Fruit fly (Drosophila melanogaster) S2 (cell line): Measurements from ENCODE around the gene side-VII.
"Not testable (repeated sequence)": the region's sequence is repeated elsewhere in the genome, so short reads cannot be mapped to it uniquely, and the experiment has no call there.

Experiments used
- CG8478 ChIP-seq: fragments of >200 bp; optimal IDR thresholded peaks from 2 replicates; lab custom pipeline; 2018
- CTCF ChIP-seq, 2 experiments: fragments of >200 bp; optimal IDR thresholded peaks; 2 replicates each; lab custom pipeline; 2018

The side-VII gene

DNA sequence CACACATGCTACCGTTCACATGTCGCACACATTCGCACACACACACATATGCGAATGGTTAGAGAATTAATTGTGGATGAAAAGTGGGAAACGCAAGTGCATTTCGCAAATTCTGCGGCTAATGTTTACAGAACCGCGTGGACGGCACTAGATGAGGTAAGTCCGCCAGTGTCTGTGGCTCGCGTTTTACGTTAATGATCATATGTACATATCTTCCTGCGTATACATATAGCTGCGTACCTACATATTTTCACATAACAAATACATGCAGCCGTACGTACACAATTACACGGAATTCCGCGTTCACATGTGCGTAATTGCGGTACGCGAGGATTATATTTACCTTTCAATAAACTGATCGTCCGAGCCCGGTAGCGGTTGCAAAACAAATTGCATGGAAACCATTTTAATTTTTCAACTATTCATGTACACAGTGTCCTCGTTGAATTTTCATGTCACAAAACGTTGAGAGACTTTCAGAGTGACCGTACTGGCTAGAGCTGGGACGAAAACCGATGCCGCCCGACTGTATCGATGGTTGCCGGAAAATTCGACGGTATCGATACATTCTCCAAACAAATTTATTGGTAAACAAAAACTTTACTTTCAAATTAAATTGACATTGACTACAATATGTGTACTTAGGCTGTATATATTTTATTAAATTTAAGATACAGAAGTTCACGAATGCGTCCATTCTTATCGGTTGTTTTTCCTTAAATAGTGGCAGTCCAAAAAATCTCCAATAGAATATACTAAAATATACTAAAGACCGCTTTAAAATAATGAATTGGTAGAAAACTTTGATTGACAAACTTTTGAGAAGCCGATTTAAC, 14.4 kb downstream of the side-VII start, which contains the start of gene hyd:
Gene hyd, minus strand, starts transcription at position 495 of the 836 bp plus-strand sequence.
- TF ChIP-seq CG8478 (lab: Kevin White, UChicago) (no peak), CTCF (optimal IDR thresholded peaks at IDR 0.05; lab: Kevin White, UChicago) (no peak)

- no peak for TF ChIP-seq CG8478 (lab: Kevin White, UChicago)
- TF ChIP-seq CTCF (optimal IDR thresholded peaks at IDR 0.05; lab: Kevin White, UChicago), result peak; percentile 44 to 65
Measured at dm6 chr3R:9710886-9711285, 28.9 kb downstream of the side-VII start, which contains the start of the genes trbd and dmt. trbd (minus strand) TSS chr3R:9711037. dmt (plus strand) TSS chr3R:9711142.

DNA sequence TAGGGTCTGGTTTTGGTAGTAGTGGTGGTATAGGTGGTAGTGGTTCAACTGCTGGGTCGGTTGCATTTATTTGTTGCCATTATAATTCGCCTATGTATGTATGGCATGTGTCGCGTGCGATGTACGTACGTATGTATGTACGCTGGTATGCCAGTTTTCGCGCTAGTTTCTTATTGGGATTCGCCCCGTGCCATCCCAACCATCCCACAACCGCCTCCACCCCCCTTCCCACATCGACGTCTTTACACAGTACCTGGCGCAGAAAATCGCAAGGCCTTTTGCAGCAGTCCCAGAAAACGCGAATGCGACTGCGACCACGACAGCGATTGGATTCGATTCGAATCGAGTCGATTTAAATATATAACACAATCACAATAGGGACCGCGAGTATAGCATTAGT, 29.6 kb downstream of the side-VII start:
- no peak for TF ChIP-seq CTCF (optimal IDR thresholded peaks at IDR 0.05; lab: Kevin White, UChicago)
- no peak for TF ChIP-seq CG8478 (lab: Kevin White, UChicago)

DNA sequence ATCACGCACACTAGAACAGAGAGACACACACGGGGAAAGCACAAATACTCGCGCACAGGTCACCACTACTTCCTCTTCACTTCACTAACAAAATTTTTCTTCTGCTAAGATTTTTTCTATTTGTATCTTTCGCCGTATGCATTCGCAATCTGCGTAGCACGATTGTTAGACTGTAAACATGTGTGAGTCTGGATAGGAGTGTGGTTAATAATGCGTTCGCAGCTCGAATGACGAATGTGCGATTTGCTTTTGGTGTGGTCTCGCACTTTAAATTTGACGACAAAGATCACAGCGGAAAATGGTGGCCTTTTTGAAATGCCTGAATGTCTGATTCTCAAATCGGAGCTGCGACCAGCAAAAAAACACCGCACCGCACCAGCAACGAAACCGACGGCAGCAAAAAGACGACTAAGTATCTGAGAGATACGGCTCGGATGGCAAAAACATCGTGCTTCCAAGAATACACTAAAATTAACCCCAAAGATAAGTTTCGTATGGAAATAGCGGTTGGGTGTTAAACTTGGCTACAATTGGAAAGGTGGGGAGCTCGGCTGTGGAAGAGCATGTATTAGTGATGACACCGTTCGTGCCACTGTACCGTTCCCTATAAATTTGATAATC, 34.7 kb downstream of the side-VII start, which contains the start of gene Unc-115a:
Gene Unc-115a, minus strand, starts transcription at position 410 of the 621 bp plus-strand sequence.
- peak; percentile 69 to 72 for TF ChIP-seq CTCF (optimal IDR thresholded peaks at IDR 0.05; lab: Kevin White, UChicago)
- no peak for TF ChIP-seq CG8478 (lab: Kevin White, UChicago)

DNA sequence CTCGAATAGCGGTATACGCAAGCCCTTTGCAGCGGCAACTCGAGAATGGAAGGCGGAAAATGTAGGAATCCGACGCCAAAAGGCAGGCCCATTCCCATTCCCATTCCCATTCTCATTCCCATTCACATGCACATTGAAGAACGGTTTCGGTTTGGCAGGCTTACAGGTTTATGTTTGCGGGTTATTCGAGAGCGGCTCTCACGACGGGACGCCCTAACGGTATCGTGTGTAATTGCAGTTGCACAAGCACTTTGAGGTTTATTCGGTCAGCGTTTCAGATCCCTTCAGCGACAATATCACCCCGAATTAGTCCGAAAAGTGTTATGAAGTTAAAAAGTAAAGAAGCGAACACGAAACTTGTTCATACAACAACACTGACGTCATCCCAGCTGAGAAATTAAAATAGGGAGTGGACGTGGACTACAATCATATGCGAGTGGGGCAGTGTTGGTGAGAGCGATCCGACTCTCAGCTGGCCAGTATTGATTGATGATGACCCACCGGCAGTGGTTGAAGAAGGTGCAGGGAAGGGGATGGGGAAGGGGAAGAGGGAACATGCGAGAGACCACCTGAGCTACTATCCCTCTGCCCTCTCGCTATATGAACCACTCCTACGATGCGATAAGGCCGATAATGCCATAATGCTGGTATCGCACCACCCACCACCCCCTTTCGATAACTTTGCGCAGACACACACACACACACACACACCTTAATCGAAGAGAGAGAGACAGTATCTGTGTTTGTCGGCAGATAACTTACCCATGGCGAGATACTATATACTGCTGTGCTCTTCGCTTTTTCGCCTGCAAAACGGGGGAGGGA, 35.4 kb downstream of the side-VII start:
- no peak for TF ChIP-seq CG8478 (lab: Kevin White, UChicago)
- TF ChIP-seq CTCF (optimal IDR thresholded peaks at IDR 0.05; lab: Kevin White, UChicago), result no peak

- TF ChIP-seq CTCF (optimal IDR thresholded peaks at IDR 0.05; lab: Kevin White, UChicago) (no peak), CG8478 (lab: Kevin White, UChicago) (no peak)
Measured at dm6 chr3R:9703273-9703672, 36.5 kb downstream of the side-VII start.

- TF ChIP-seq CTCF (optimal IDR thresholded peaks at IDR 0.05; lab: Kevin White, UChicago), result no peak
Measured at dm6 chr3R:9702567-9702966, 37.2 kb downstream of the side-VII start.

DNA sequence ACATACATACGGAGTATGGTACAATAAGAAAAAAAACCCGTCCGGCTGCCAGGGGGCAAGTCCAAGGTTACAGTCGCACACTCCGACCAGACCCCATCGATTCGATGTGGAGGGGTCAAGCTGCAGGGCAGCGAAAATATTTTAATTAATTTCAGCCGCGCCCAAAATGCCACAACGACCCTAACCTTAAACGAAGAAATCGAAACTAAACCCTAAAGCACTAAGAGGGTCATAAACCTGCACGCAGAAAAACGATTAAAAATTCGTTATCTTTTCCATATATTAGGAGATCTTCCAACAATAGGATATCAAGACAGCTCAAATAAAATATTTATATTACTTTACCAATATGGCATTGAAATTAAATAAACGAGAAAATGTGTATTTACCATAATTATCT, 37.9 kb downstream of the side-VII start:
- TF ChIP-seq CTCF (optimal IDR thresholded peaks at IDR 0.05; lab: Kevin White, UChicago) (no peak), CG8478 (lab: Kevin White, UChicago) (no peak)

DNA sequence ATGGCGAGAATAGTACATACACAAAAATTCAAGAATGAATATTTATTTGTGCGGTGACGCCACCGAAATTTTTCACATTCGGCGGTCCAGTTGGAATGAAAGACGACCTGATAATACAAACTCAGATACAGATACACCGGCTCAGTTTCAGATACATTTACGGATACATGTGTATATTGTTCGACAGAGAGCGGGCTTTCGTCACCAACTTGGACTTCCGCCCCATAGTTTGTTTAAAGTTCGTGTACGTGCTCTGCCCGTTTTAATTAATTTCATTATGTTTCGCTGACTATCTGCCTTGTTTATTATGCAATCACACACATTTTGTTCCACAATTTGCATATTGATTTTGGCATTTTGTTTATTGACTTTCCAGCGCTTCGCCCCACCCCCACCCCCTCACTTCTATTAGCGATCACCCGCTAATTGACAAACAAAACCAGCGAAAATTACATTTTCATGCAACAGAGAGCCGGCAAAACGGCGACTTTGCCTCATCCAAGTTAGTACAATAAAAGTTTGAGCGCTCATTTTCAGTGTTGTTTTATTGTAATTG, 38.6 kb downstream of the side-VII start:
- TF ChIP-seq CG8478 (lab: Kevin White, UChicago), result no peak

dm6 chr3R:9700513-9700912, 39.3 kb downstream of the side-VII start:
- no peak for TF ChIP-seq CTCF (optimal IDR thresholded peaks at IDR 0.05; lab: Kevin White, UChicago)
- TF ChIP-seq CG8478 (lab: Kevin White, UChicago), result no peak

DNA sequence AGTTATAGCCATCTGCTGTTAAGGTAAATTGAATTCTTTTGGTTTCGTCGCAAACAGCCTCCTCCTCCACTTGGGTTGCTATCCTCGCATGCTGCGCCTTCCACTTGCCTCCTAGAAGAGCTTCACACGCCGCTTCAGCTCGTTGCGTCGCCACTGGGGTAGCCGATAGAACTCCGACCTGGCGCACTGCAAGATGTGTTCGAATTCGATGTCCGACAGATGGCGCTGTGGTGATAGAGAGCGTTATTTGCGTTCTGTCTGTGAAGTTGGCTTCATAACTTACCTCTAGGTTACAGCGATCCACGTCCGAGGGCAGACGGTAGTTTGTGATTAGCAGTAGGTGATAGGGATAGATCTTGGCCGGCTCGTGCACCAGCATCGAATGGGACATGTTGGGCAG, 44.8 kb downstream of the side-VII start:
- TF ChIP-seq CTCF (optimal IDR thresholded peaks at IDR 0.05; lab: Kevin White, UChicago) (peak; percentile 73 to 85), CG8478 (lab: Kevin White, UChicago) (no peak)

DNA sequence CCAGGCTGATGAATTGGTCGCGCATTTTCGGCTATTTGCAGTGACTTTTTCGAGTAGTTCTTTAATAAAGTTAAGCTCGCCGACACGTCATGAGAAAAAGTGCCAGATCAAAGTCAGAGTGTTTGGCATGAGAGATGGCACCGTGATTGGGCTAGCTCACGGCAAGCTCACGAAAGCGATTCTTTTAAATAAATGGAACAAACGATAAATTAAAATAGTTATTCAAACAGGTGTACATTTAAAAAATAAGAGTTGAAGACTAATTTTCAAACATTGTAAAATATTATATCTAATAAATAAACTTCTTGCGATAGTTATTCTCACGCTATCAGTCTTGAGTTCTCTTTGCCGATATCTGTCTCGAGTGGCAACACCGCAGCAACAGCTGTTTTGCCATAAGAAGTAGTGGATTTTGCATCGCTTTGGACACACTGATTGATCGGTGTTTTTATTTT, 47.1 kb downstream of the side-VII start, which contains the start of the genes Unc-115b, p24-2 and CG32939:
Gene Unc-115b, minus strand, starts transcription at position 101 of the 455 bp plus-strand sequence.
Gene p24-2, minus strand, starts transcription at position 120 of the 455 bp plus-strand sequence.
Gene CG32939, plus strand, starts transcription at position 405 of the 455 bp plus-strand sequence.
- not testable (repeated sequence) for TF ChIP-seq CTCF (optimal IDR thresholded peaks at IDR 0.05; lab: Kevin White, UChicago); CG8478 (lab: Kevin White, UChicago)

- TF ChIP-seq CG8478 (lab: Kevin White, UChicago); CTCF (optimal IDR thresholded peaks at IDR 0.05; lab: Kevin White, UChicago): not testable (repeated sequence)
Measured at dm6 chr3R:9685376-9685775, 54.4 kb downstream of the side-VII start, which contains the start of the genes eca and CG18542. eca (minus strand) TSS chr3R:9685476. CG18542 (plus strand) TSS chr3R:9685760.

DNA sequence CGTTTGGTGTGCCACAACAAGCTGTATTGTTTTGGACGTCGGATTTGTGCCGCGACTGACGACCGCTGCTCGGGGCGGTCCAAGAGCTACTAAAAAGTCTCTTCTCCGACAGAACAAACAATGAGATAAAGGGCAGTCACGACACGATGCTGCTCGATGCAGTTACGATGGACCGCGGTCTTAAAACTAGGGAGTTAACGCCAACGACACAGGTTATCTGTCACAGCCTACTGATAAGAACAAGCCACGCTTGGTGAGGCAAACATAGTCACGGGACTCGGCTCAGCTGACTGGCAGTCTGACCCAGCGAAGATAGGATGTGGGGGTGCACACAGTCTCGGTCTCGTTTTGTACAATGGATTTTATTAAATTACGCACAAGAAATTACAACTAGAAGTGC, 55.7 kb downstream of the side-VII start, which contains the start of gene CG9444:
Gene CG9444, minus strand, starts transcription at position 140 of the 400 bp plus-strand sequence.
- TF ChIP-seq CTCF (optimal IDR thresholded peaks at IDR 0.05; lab: Kevin White, UChicago) (no peak), CG8478 (lab: Kevin White, UChicago) (no peak)
